Worm (Caenorhabditis elegans): ENCODE results near the gene F53F1.6.

F53F1.6 gene

ce11 chrV:13416076-13416475 is 1.3 kb downstream of the F53F1.6 start:
- TF ChIP-seq klf-2 (GFP tag; conservative IDR thresholded peaks at IDR 0.05) = no peak
- TF ChIP-seq cog-1 (tag; optimal IDR thresholded peaks at IDR 0.05) = no peak
- TF ChIP-seq ref-1 (GFP tag; conservative IDR thresholded peaks at IDR 0.05) = no peak
- TF ChIP-seq ztf-23 (GFP tag; IDR thresholded peaks at IDR 0.05) = no peak
- TF ChIP-seq flt-1 (GFP tag; IDR thresholded peaks at IDR 0.05) = no peak
- no peak for TF ChIP-seq tab-1 (GFP tag; IDR thresholded peaks at IDR 0.05)
- TF ChIP-seq ztf-29 (GFP tag; IDR thresholded peaks at IDR 0.05) = no peak
- no peak for TF ChIP-seq T22C8.4 (GFP tag; IDR thresholded peaks at IDR 0.05)
- no peak for TF ChIP-seq med-1 (GFP tag; optimal IDR thresholded peaks at IDR 0.05; ENCODE audit: insufficient read depth)

- TF ChIP-seq cog-1 (tag; optimal IDR thresholded peaks at IDR 0.05) (no peak), med-1 (GFP tag; optimal IDR thresholded peaks at IDR 0.05; ENCODE audit: insufficient read depth) (no peak), ztf-29 (GFP tag; IDR thresholded peaks at IDR 0.05) (no peak), ref-1 (GFP tag; conservative IDR thresholded peaks at IDR 0.05) (no peak), tab-1 (GFP tag; IDR thresholded peaks at IDR 0.05) (no peak), ztf-23 (GFP tag; IDR thresholded peaks at IDR 0.05) (no peak), klf-2 (GFP tag; conservative IDR thresholded peaks at IDR 0.05) (no peak; the same call in 1 of the 2 replicates), T22C8.4 (GFP tag; IDR thresholded peaks at IDR 0.05) (no peak), flt-1 (GFP tag; IDR thresholded peaks at IDR 0.05) (no peak)
Observed at ce11 chrV:13415462-13415861, 2.0 kb downstream of the F53F1.6 start.

ce11 chrV:13414585-13414984 is 2.8 kb downstream of the F53F1.6 start, which contains the start of gene cut-2:
cut-2 (plus strand) TSS chrV:13414949.
- TF ChIP-seq flt-1 (GFP tag; IDR thresholded peaks at IDR 0.05) = no peak
- no peak for TF ChIP-seq ztf-23 (GFP tag; IDR thresholded peaks at IDR 0.05)
- no peak for TF ChIP-seq ztf-29 (GFP tag; IDR thresholded peaks at IDR 0.05)
- no peak for TF ChIP-seq med-1 (GFP tag; optimal IDR thresholded peaks at IDR 0.05; ENCODE audit: insufficient read depth)
- no peak for TF ChIP-seq klf-2 (GFP tag; conservative IDR thresholded peaks at IDR 0.05)
- no peak for TF ChIP-seq tab-1 (GFP tag; IDR thresholded peaks at IDR 0.05)
- no peak for TF ChIP-seq T22C8.4 (GFP tag; IDR thresholded peaks at IDR 0.05)
- TF ChIP-seq cog-1 (tag; optimal IDR thresholded peaks at IDR 0.05) = no peak
- TF ChIP-seq ref-1 (GFP tag; conservative IDR thresholded peaks at IDR 0.05) = no peak

- TF ChIP-seq flt-1 (GFP tag; IDR thresholded peaks at IDR 0.05) (no peak), ref-1 (GFP tag; conservative IDR thresholded peaks at IDR 0.05) (no peak), tab-1 (GFP tag; IDR thresholded peaks at IDR 0.05) (no peak)
Observed at ce11 chrV:13413301-13413700, 4.1 kb downstream of the F53F1.6 start.

ce11 chrV:13411992-13412298 is 5.5 kb downstream of the F53F1.6 start:
- TF ChIP-seq cog-1 (tag; optimal IDR thresholded peaks at IDR 0.05) = no peak

ce11 chrV:13411225-13411991 is 6.0 kb downstream of the F53F1.6 start:
- TF ChIP-seq klf-2 (GFP tag; conservative IDR thresholded peaks at IDR 0.05) = no peak

ce11 chrV:13410688-13411087 is 6.7 kb downstream of the F53F1.6 start, which contains the start of gene F53F1.4:
F53F1.4 (plus strand) TSS chrV:13411077.
- TF ChIP-seq klf-2 (GFP tag; conservative IDR thresholded peaks at IDR 0.05) (no peak), cog-1 (tag; optimal IDR thresholded peaks at IDR 0.05) (no peak), ztf-23 (GFP tag; IDR thresholded peaks at IDR 0.05) (no peak), ref-1 (GFP tag; conservative IDR thresholded peaks at IDR 0.05) (no peak), ztf-29 (GFP tag; IDR thresholded peaks at IDR 0.05) (no peak), T22C8.4 (GFP tag; IDR thresholded peaks at IDR 0.05) (no peak), tab-1 (GFP tag; IDR thresholded peaks at IDR 0.05) (no peak), med-1 (GFP tag; optimal IDR thresholded peaks at IDR 0.05; ENCODE audit: insufficient read depth) (no peak), flt-1 (GFP tag; IDR thresholded peaks at IDR 0.05) (no peak)

ce11 chrV:13409089-13409488 is 8.3 kb downstream of the F53F1.6 start:
- TF ChIP-seq klf-2 (GFP tag; conservative IDR thresholded peaks at IDR 0.05) (no peak), T22C8.4 (GFP tag; IDR thresholded peaks at IDR 0.05) (no peak), ref-1 (GFP tag; conservative IDR thresholded peaks at IDR 0.05) (no peak), cog-1 (tag; optimal IDR thresholded peaks at IDR 0.05) (no peak), flt-1 (GFP tag; IDR thresholded peaks at IDR 0.05) (no peak), ztf-23 (GFP tag; IDR thresholded peaks at IDR 0.05) (no peak), med-1 (GFP tag; optimal IDR thresholded peaks at IDR 0.05; ENCODE audit: insufficient read depth) (no peak), ztf-29 (GFP tag; IDR thresholded peaks at IDR 0.05) (no peak), tab-1 (GFP tag; IDR thresholded peaks at IDR 0.05) (no peak)

- no peak for TF ChIP-seq ref-1 (GFP tag; conservative IDR thresholded peaks at IDR 0.05)
- TF ChIP-seq ztf-29 (GFP tag; IDR thresholded peaks at IDR 0.05) = no peak
- TF ChIP-seq T22C8.4 (GFP tag; IDR thresholded peaks at IDR 0.05) = no peak
- TF ChIP-seq cog-1 (tag; optimal IDR thresholded peaks at IDR 0.05) = no peak
- TF ChIP-seq tab-1 (GFP tag; IDR thresholded peaks at IDR 0.05) = no peak
- TF ChIP-seq med-1 (GFP tag; optimal IDR thresholded peaks at IDR 0.05; ENCODE audit: insufficient read depth) = no peak
- no peak for TF ChIP-seq klf-2 (GFP tag; conservative IDR thresholded peaks at IDR 0.05)
- no peak for TF ChIP-seq ztf-23 (GFP tag; IDR thresholded peaks at IDR 0.05)
- TF ChIP-seq flt-1 (GFP tag; IDR thresholded peaks at IDR 0.05) = no peak
Observed at ce11 chrV:13408440-13408839, 9.0 kb downstream of the F53F1.6 start.

ce11 chrV:13407913-13408312 is 9.5 kb downstream of the F53F1.6 start, which contains the start of gene F53F1.3:
F53F1.3 (plus strand) TSS chrV:13408242.
- TF ChIP-seq klf-2 (GFP tag; conservative IDR thresholded peaks at IDR 0.05) (no peak), flt-1 (GFP tag; IDR thresholded peaks at IDR 0.05) (no peak), ref-1 (GFP tag; conservative IDR thresholded peaks at IDR 0.05) (no peak), T22C8.4 (GFP tag; IDR thresholded peaks at IDR 0.05) (no peak), ztf-23 (GFP tag; IDR thresholded peaks at IDR 0.05) (no peak), med-1 (GFP tag; optimal IDR thresholded peaks at IDR 0.05; ENCODE audit: insufficient read depth) (no peak), tab-1 (GFP tag; IDR thresholded peaks at IDR 0.05) (no peak), cog-1 (tag; optimal IDR thresholded peaks at IDR 0.05) (no peak), ztf-29 (GFP tag; IDR thresholded peaks at IDR 0.05) (no peak)
